Fruit fly (Drosophila melanogaster): ENCODE results near the gene snf.

dm6 chrX:5286513-5286912 lies 22.5 kb upstream of the snf start:
- TF ChIP-seq Sin3A (optimal IDR thresholded peaks at IDR 0.05) (no peak), psq (optimal IDR thresholded peaks at IDR 0.05) (no peak), Myc (optimal IDR thresholded peaks at IDR 0.05) (no peak), h (optimal IDR thresholded peaks at IDR 0.05) (no peak), ttk (optimal IDR thresholded peaks at IDR 0.05) (no peak), insv (optimal IDR thresholded peaks at IDR 0.05) (no peak)
